Worm (Caenorhabditis elegans): ENCODE results near the gene C06G1.1.

The C06G1.1 gene

ce11 chrX:16647222-16647621, 14.1 kb downstream of the C06G1.1 start:
- TF ChIP-seq hlh-1 (tag; optimal IDR thresholded peaks at IDR 0.05) (no peak), mep-1 (tag; optimal IDR thresholded peaks at IDR 0.05) (no peak), tbx-8 (GFP tag; optimal IDR thresholded peaks at IDR 0.05) (no peak), cnd-1 (tag; optimal IDR thresholded peaks at IDR 0.05) (no peak), unc-62 (GFP tag; optimal IDR thresholded peaks at IDR 0.05) (no peak)

ce11 chrX:16648773-16649172, 15.6 kb downstream of the C06G1.1 start:
- TF ChIP-seq ceh-83 (GFP tag; optimal IDR thresholded peaks at IDR 0.05), result no peak
- TF ChIP-seq ces-1 (GFP tag; optimal IDR thresholded peaks at IDR 0.05), result peak; percentile 80

DNA sequence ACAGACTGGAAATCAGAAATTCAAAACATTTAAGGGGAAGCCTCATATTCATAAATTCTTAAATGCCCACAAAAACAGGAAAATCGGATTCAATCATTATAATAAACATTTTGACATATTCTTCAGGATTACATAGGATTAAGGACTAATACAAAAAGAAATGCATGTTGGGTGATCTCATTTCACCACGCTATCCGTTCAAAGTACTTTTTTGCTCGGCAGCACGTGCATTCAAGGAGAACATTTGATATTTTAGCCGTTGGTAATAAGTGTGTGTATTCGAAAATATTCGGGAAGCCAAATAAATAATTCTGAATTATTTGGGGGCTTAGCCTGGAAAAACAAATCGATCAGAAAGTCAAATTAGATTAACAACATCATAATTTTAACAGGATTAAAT, 17.4 kb downstream of the C06G1.1 start:
- TF ChIP-seq lin-32 (GFP tag; optimal IDR thresholded peaks at IDR 0.05), result no peak
- no peak for TF ChIP-seq hlh-1 (tag; optimal IDR thresholded peaks at IDR 0.05)
- TF ChIP-seq ceh-83 (GFP tag; optimal IDR thresholded peaks at IDR 0.05), result no peak
- no peak for TF ChIP-seq unc-120 (tag; optimal IDR thresholded peaks at IDR 0.05; ENCODE audit: poor library complexity, severe bottlenecking)
- no peak for TF ChIP-seq flh-1 (GFP tag; optimal IDR thresholded peaks at IDR 0.05)
- TF ChIP-seq nhr-12 (tag; optimal IDR thresholded peaks at IDR 0.05), result no peak
- TF ChIP-seq unc-62 (GFP tag; optimal IDR thresholded peaks at IDR 0.05), result no peak
- no peak for TF ChIP-seq nhr-237 (tag; optimal IDR thresholded peaks at IDR 0.05)
- TF ChIP-seq bed-3 (GFP tag; optimal IDR thresholded peaks at IDR 0.05), result no peak
- no peak for TF ChIP-seq mab-5 (tag; optimal IDR thresholded peaks at IDR 0.05)

DNA sequence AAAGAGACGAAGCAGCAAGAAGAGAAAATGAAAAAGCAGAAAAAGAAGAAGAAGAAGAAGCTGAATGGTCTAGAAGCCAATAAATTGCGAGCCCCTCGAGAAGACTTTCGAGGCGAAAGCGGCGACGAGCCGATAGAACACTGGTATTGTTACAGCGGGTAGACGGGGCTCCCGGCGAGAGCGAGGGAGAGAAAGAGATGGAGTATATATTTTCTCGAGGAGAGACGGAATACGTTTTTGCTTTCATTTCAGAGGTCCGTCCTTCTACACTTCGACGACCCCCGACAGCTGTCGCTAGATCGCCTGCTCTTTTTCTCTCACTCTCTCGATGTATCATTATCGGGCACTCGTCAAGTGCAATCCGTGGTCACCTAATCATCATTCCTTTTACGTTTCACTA, 22.1 kb downstream of the C06G1.1 start:
- TF ChIP-seq unc-62 (GFP tag; optimal IDR thresholded peaks at IDR 0.05) (peak; percentile 50), unc-120 (tag; optimal IDR thresholded peaks at IDR 0.05; ENCODE audit: poor library complexity, severe bottlenecking) (peak; percentile 69), unc-39 (tag; optimal IDR thresholded peaks at IDR 0.05) (no peak), hlh-1 (tag; optimal IDR thresholded peaks at IDR 0.05) (peak; percentile 95), blmp-1 (tag; optimal IDR thresholded peaks at IDR 0.05) (no peak), elt-1 (tag; optimal IDR thresholded peaks at IDR 0.05; ENCODE audit: borderline replicate concordance, insufficient read depth) (no peak), nhr-2 (tag; optimal IDR thresholded peaks at IDR 0.05) (no peak), pha-4 (tag; optimal IDR thresholded peaks at IDR 0.05) (no peak), ceh-83 (GFP tag; optimal IDR thresholded peaks at IDR 0.05) (no peak), mab-5 (tag; optimal IDR thresholded peaks at IDR 0.05) (no peak), M03D4.4 (tag; optimal IDR thresholded peaks at IDR 0.05) (no peak), lin-13 (tag; optimal IDR thresholded peaks at IDR 0.05) (no peak), ztf-11 (tag; optimal IDR thresholded peaks at IDR 0.05) (no peak), mep-1 (tag; optimal IDR thresholded peaks at IDR 0.05) (no peak), mls-2 (tag; optimal IDR thresholded peaks at IDR 0.05) (no peak), ham-2 (GFP tag; optimal IDR thresholded peaks at IDR 0.05) (no peak)

DNA sequence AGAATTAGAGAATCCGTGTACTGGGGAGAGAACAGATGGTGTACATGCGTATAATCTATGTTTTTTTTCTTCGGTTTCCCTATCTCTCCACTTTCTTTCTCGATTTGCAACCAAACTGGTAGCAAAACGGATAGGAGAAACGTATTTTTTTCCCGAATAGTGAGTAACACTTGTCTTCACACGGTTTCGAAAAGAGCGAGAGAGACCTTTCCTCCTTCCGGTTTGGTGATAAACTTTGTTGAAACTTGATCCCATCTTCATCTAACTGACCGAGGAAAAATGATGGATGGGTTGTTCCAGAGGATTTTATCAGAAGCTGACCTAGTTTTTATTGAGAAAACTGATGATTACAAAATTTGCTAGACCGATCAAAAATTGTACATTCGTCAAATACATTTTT, 25.2 kb downstream of the C06G1.1 start:
- no peak for TF ChIP-seq snpc-4 (tag; optimal IDR thresholded peaks at IDR 0.05)
- TF ChIP-seq tbx-8 (GFP tag; optimal IDR thresholded peaks at IDR 0.05), result no peak
- TF ChIP-seq sem-2 (GFP tag; optimal IDR thresholded peaks at IDR 0.05), result no peak
- no peak for TF ChIP-seq zip-8 (tag; optimal IDR thresholded peaks at IDR 0.05)
- no peak for TF ChIP-seq nhr-28 (tag; optimal IDR thresholded peaks at IDR 0.05)
- no peak for TF ChIP-seq nhr-237 (tag; optimal IDR thresholded peaks at IDR 0.05)
- no peak for TF ChIP-seq ham-2 (GFP tag; optimal IDR thresholded peaks at IDR 0.05)
- TF ChIP-seq cnd-1 (tag; optimal IDR thresholded peaks at IDR 0.05), result no peak

- TF ChIP-seq elt-1 (tag; optimal IDR thresholded peaks at IDR 0.05; ENCODE audit: borderline replicate concordance, insufficient read depth) (no peak), ces-1 (GFP tag; optimal IDR thresholded peaks at IDR 0.05) (peak; percentile 60)
Measured at ce11 chrX:16660268-16660667, 27.1 kb downstream of the C06G1.1 start.

DNA sequence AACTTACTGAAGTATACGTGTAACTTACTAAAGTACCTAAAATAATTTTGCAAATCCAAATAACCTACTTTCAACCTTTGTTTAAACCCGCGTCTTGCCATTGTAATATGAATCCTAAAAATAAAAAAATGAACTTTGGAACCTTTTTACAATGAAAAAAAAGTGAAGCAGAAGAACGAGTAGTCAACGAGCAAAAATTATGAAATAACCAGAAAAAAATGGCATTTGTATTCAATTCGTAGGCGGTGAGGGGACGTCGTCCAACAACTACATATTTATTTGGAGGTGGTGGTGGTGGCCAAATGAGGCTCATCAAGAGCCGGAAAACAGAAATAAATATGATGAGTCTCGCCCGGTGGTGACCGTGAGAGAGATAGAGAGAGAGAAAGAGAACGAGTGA, 29.6 kb downstream of the C06G1.1 start, which contains the start of gene F43B10.1:
Gene F43B10.1, minus strand, starts transcription at position 101 of the 400 bp plus-strand sequence.
- no peak for TF ChIP-seq sem-2 (GFP tag; optimal IDR thresholded peaks at IDR 0.05)
- TF ChIP-seq mls-2 (tag; optimal IDR thresholded peaks at IDR 0.05), result no peak
- TF ChIP-seq lsy-2 (tag; optimal IDR thresholded peaks at IDR 0.05), result no peak
- no peak for TF ChIP-seq ceh-39 (tag; optimal IDR thresholded peaks at IDR 0.05)
- TF ChIP-seq elt-3 (tag; optimal IDR thresholded peaks at IDR 0.05), result no peak
- no peak for TF ChIP-seq ces-1 (GFP tag; optimal IDR thresholded peaks at IDR 0.05)
- no peak for TF ChIP-seq unc-39 (tag; optimal IDR thresholded peaks at IDR 0.05)
- no peak for TF ChIP-seq ztf-11 (tag; optimal IDR thresholded peaks at IDR 0.05)
- TF ChIP-seq flh-1 (GFP tag; optimal IDR thresholded peaks at IDR 0.05), result no peak
- no peak for TF ChIP-seq unc-120 (tag; optimal IDR thresholded peaks at IDR 0.05; ENCODE audit: poor library complexity, severe bottlenecking)
- no peak for TF ChIP-seq mab-5 (tag; optimal IDR thresholded peaks at IDR 0.05)
- no peak for TF ChIP-seq drap-1 (GFP tag; optimal IDR thresholded peaks at IDR 0.05)

All from whole organism, mixed stage, embryonic.